Worm (Caenorhabditis elegans) whole organism, L1 larva: ENCODE measurements around the gene cka-2.

Experiments
- fos-1 ChIP-seq: fragments of 150-350 bp; optimal IDR thresholded peaks from 2 replicates; lab custom pipeline; 2014; ENCODE audit warnings: missing biosample characterization, missing genetic modification characterization
- jun-1 ChIP-seq: fragments of 150-350 bp; optimal IDR thresholded peaks from 2 replicates; lab custom pipeline; 2014; ENCODE audit warnings: missing biosample characterization, missing genetic modification reagents, missing genetic modification characterization
- lin-35 ChIP-seq, 2 experiments: fragments of 150-350 bp; optimal IDR thresholded peaks; 2 replicates each; lab custom pipeline; 2014; ENCODE audit warnings: missing biosample characterization in 2 of 2, missing genetic modification characterization in 2 of 2, missing genetic modification reagents in 2 of 2
- lsy-2 ChIP-seq, 2 experiments: fragments of 150-350 bp; optimal IDR thresholded peaks; 2 replicates each; lab custom pipeline; 2014; ENCODE audit warnings: missing biosample characterization in 2 of 2, missing genetic modification characterization in 2 of 2
- nhr-47 ChIP-seq: sonication (generic microtip); optimal IDR thresholded peaks from 2 replicates; lab custom pipeline; 2016; ENCODE audit warnings: mild to moderate bottlenecking, missing genetic modification characterization, moderate library complexity, missing compliant biosample characterization
- skn-1 ChIP-seq: fragments of 150-350 bp; optimal IDR thresholded peaks from 2 replicates; lab custom pipeline; 2014; ENCODE audit warnings: missing biosample characterization, missing genetic modification characterization
- snpc-4 ChIP-seq: fragments of 150-350 bp; optimal IDR thresholded peaks from 2 replicates; lab custom pipeline; 2014; ENCODE audit warnings: missing biosample characterization, missing genetic modification characterization
- ztf-11 ChIP-seq, 2 experiments: sonication (generic microtip); optimal IDR thresholded peaks; 2 replicates each; lab custom pipeline; 2016 to 2017; ENCODE audit warnings: missing genetic modification characterization in 2 of 2, missing biosample characterization in 1 of 2, missing compliant biosample characterization in 1 of 2

- TF ChIP-seq nhr-47 (tag; lab: Kevin White, UChicago): no peak
- no peak for TF ChIP-seq lsy-2 (tag; optimal IDR thresholded peaks at IDR 0.05; lab: Kevin White, UChicago)
- no peak for TF ChIP-seq snpc-4
- TF ChIP-seq lin-35 (GFP tag; optimal IDR thresholded peaks at IDR 0.05; lab: Kevin White, UChicago): no peak
- no peak for TF ChIP-seq ztf-11 (tag; optimal IDR thresholded peaks at IDR 0.05; lab: Kevin White, UChicago)
- no peak for TF ChIP-seq fos-1 (tag; lab: Kevin White, UChicago)
- no peak for TF ChIP-seq jun-1
- no peak for TF ChIP-seq skn-1 (tag; lab: Kevin White, UChicago)
These were observed 17.3 kb downstream of the cka-2 start for ce11 chrX:4303200-4303599.
